Fruit fly (Drosophila melanogaster) whole organism, embryonic: ENCODE data around the gene CG17221.

Experiments used
- Abd-B ChIP-seq: fragments of 200-800 bp; sonication (Bioruptor generic); optimal IDR thresholded peaks from 2 replicates; lab custom pipeline; 2018; ENCODE audit warnings: missing biosample characterization, mild to moderate bottlenecking, missing genetic modification characterization, moderate library complexity
- Aef1 ChIP-seq: fragments of 200-800 bp; sonication (Bioruptor generic); IDR thresholded peaks from 3 replicates; pipeline ENCODE4 v1.3.6; 2022; ENCODE audit warnings: missing biosample characterization, missing genetic modification characterization
- CG10267 ChIP-seq: fragments of 200-800 bp; sonication (Bioruptor generic); optimal IDR thresholded peaks from 2 replicates; lab custom pipeline; 2018; ENCODE audit warnings: missing biosample characterization, mild to moderate bottlenecking, missing genetic modification characterization, moderate library complexity
- CG11723 ChIP-seq: fragments of 200-800 bp; sonication (Bioruptor generic); optimal IDR thresholded peaks from 2 replicates; lab custom pipeline; 2017; ENCODE audit warnings: missing biosample characterization, mild to moderate bottlenecking, missing genetic modification characterization
- CG12391 ChIP-seq: fragments of 200-800 bp; sonication (Bioruptor generic); optimal IDR thresholded peaks from 3 replicates; lab custom pipeline; 2018; ENCODE audit warnings: missing biosample characterization, mild to moderate bottlenecking, missing genetic modification characterization, moderate library complexity
- CG14710 ChIP-seq: fragments of 200-800 bp; sonication (Bioruptor generic); optimal IDR thresholded peaks from 3 replicates; lab custom pipeline; 2019; ENCODE audit warnings: missing biosample characterization, mild to moderate bottlenecking, missing genetic modification characterization, moderate library complexity
- CG14860 ChIP-seq: fragments of 200-800 bp; sonication (Bioruptor generic); IDR thresholded peaks from 3 replicates; pipeline ENCODE4 v1.3.6; 2022; ENCODE audit warnings: missing biosample characterization, missing genetic modification characterization; ENCODE audit not compliant: partially characterized antibody
- CG16813 ChIP-seq: fragments of 200-800 bp; sonication (Bioruptor generic); IDR thresholded peaks from 3 replicates; pipeline ENCODE4 v1.3.6; 2022; ENCODE audit warnings: missing biosample characterization, missing genetic modification characterization; ENCODE audit not compliant: partially characterized antibody
- CG2129 ChIP-seq: fragments of 200-800 bp; sonication (Bioruptor generic); IDR thresholded peaks from 2 replicates; pipeline ENCODE4 v1.3.6; 2022; ENCODE audit warnings: missing biosample characterization, missing genetic modification characterization; ENCODE audit not compliant: partially characterized antibody
- CG30431 ChIP-seq: fragments of 200-800 bp; sonication (Bioruptor generic); optimal IDR thresholded peaks from 2 replicates; lab custom pipeline; 2017; ENCODE audit warnings: missing biosample characterization, missing genetic modification characterization
- CG33213 ChIP-seq: fragments of 200-800 bp; sonication (Bioruptor generic); optimal IDR thresholded peaks from 3 replicates; lab custom pipeline; 2016; ENCODE audit warnings: missing biosample characterization, missing genetic modification characterization
- CG43689 ChIP-seq: fragments of 200-800 bp; sonication (Bioruptor generic); IDR thresholded peaks from 2 replicates; pipeline ENCODE4 v1.3.6; 2022; ENCODE audit warnings: missing biosample characterization, missing genetic modification characterization
- CG4404 ChIP-seq: fragments of 200-800 bp; sonication (Bioruptor generic); IDR thresholded peaks from 2 replicates; pipeline ENCODE4 v1.3.6; 2022; ENCODE audit warnings: missing biosample characterization, missing genetic modification characterization
- CG6791 ChIP-seq: fragments of 200-800 bp; sonication (Bioruptor generic); IDR thresholded peaks from 3 replicates; pipeline ENCODE4 v1.3.6; 2022; ENCODE audit warnings: missing biosample characterization, missing genetic modification characterization; ENCODE audit not compliant: partially characterized antibody
- CG9797 ChIP-seq: fragments of 200-800 bp; sonication (Bioruptor generic); optimal IDR thresholded peaks from 3 replicates; lab custom pipeline; 2018; ENCODE audit warnings: missing biosample characterization, mild to moderate bottlenecking, missing genetic modification characterization
- Doc3 ChIP-seq: fragments of 200-800 bp; sonication (Bioruptor generic); IDR thresholded peaks from 3 replicates; pipeline ENCODE4 v1.3.6; 2022; ENCODE audit warnings: missing biosample characterization, missing genetic modification characterization; ENCODE audit not compliant: partially characterized antibody
- E2f2 ChIP-seq: fragments of 200-800 bp; sonication (Bioruptor generic); IDR thresholded peaks from 2 replicates; pipeline ENCODE4 v1.3.6; 2022; ENCODE audit warnings: missing biosample characterization, missing genetic modification characterization
- Ets97D ChIP-seq: fragments of 200-800 bp; sonication (Bioruptor generic); optimal IDR thresholded peaks from 3 replicates; lab custom pipeline; 2016; ENCODE audit warnings: missing biosample characterization, missing genetic modification characterization
- GATAe ChIP-seq: fragments of 200-800 bp; sonication (Bioruptor generic); conservative IDR thresholded peaks from 2 replicates; pipeline ENCODE4 v1.3.6; 2022; ENCODE audit warnings: missing biosample characterization, missing genetic modification characterization
- HHEX ChIP-seq: fragments of 200-800 bp; sonication (Bioruptor generic); optimal IDR thresholded peaks from 3 replicates; lab custom pipeline; 2017; ENCODE audit warnings: missing biosample characterization, mild to moderate bottlenecking, missing genetic modification characterization, missing genetic modification reagents
- MESR4 ChIP-seq: fragments of 200-800 bp; sonication (Bioruptor generic); optimal IDR thresholded peaks from 2 replicates; lab custom pipeline; 2018; ENCODE audit warnings: missing biosample characterization, mild to moderate bottlenecking, missing genetic modification characterization, moderate library complexity
- MTF-1 ChIP-seq: fragments of 200-800 bp; sonication (Bioruptor generic); optimal IDR thresholded peaks from 2 replicates; lab custom pipeline; 2018; ENCODE audit warnings: missing biosample characterization, mild to moderate bottlenecking, missing genetic modification characterization, borderline replicate concordance
- Mad ChIP-seq: fragments of 200-800 bp; sonication (Bioruptor generic); optimal IDR thresholded peaks from 2 replicates; lab custom pipeline; 2016; ENCODE audit warnings: missing biosample characterization, missing genetic modification characterization
- Meics ChIP-seq: fragments of 200-800 bp; sonication (Bioruptor generic); optimal IDR thresholded peaks from 2 replicates; lab custom pipeline; 2017; ENCODE audit warnings: missing biosample characterization, mild to moderate bottlenecking, missing genetic modification characterization
- Myb ChIP-seq: fragments of 200-800 bp; sonication (Bioruptor generic); optimal IDR thresholded peaks from 2 replicates; lab custom pipeline; 2016; ENCODE audit warnings: missing biosample characterization, missing genetic modification characterization
- Sin3A ChIP-seq: fragments of >200 bp; optimal IDR thresholded peaks from 2 replicates; lab custom pipeline; 2018
- Ssrp ChIP-seq: fragments of 200-800 bp; sonication (Bioruptor generic); optimal IDR thresholded peaks from 2 replicates; lab custom pipeline; 2018; ENCODE audit warnings: missing biosample characterization, mild to moderate bottlenecking, missing genetic modification characterization, moderate library complexity
- Trl ChIP-seq, 3 experiments: fragments of >200 bp in 2 of 3; fragments of 200-800 bp in 1 of 3; sonication (Bioruptor generic) in 1 of 3; optimal IDR thresholded peaks; 2 replicates in 1 of 3; 3 replicates in 2 of 3; lab custom pipeline; 2016 to 2017; ENCODE audit warnings: missing biosample characterization in 1 of 3, missing genetic modification characterization in 1 of 3
- ab ChIP-seq: fragments of 200-800 bp; sonication (Bioruptor generic); optimal IDR thresholded peaks from 2 replicates; lab custom pipeline; 2016; ENCODE audit warnings: missing biosample characterization, missing genetic modification characterization
- amos ChIP-seq: fragments of 200-800 bp; sonication (Bioruptor generic); IDR thresholded peaks from 2 replicates; pipeline ENCODE4 v1.3.6; 2022; ENCODE audit warnings: missing biosample characterization, missing genetic modification characterization; ENCODE audit not compliant: partially characterized antibody
- ap ChIP-seq: fragments of 200-800 bp; sonication (Bioruptor generic); IDR thresholded peaks from 2 replicates; pipeline ENCODE4 v1.3.6; 2022; ENCODE audit warnings: missing biosample characterization, missing genetic modification characterization
- bab2 ChIP-seq: fragments of 200-800 bp; sonication (Bioruptor generic); optimal IDR thresholded peaks from 2 replicates; lab custom pipeline; 2016; ENCODE audit warnings: missing biosample characterization, missing genetic modification characterization
- bbx ChIP-seq: fragments of 200-800 bp; sonication (Bioruptor generic); IDR thresholded peaks from 2 replicates; pipeline ENCODE4 v1.3.6; 2022; ENCODE audit warnings: missing biosample characterization, missing genetic modification characterization; ENCODE audit not compliant: partially characterized antibody
- btn ChIP-seq: fragments of 200-800 bp; sonication (Bioruptor generic); optimal IDR thresholded peaks from 2 replicates; lab custom pipeline; 2016; ENCODE audit warnings: missing biosample characterization, missing genetic modification characterization
- chif ChIP-seq, 2 experiments: fragments of 200-800 bp; sonication (Bioruptor generic); optimal IDR thresholded peaks; 3 replicates each; lab custom pipeline; 2016; ENCODE audit warnings: missing biosample characterization in 2 of 2, missing genetic modification characterization in 2 of 2
- crp ChIP-seq, 2 experiments: fragments of 200-800 bp; sonication (Bioruptor generic); optimal IDR thresholded peaks; 2 replicates in 1 of 2; 3 replicates in 1 of 2; lab custom pipeline; 2017; ENCODE audit warnings: missing biosample characterization in 2 of 2, missing genetic modification characterization in 2 of 2, mild to moderate bottlenecking in 1 of 2, moderate library complexity in 1 of 2
- dmrt11E ChIP-seq: fragments of 200-800 bp; sonication (Bioruptor generic); optimal IDR thresholded peaks from 3 replicates; lab custom pipeline; 2018; ENCODE audit warnings: missing biosample characterization, mild to moderate bottlenecking, missing genetic modification characterization, moderate library complexity
- dpn ChIP-seq, 2 experiments: fragments of 200-800 bp; sonication (Bioruptor generic); optimal IDR thresholded peaks; 3 replicates each; lab custom pipeline; 2016; ENCODE audit warnings: missing biosample characterization in 2 of 2, missing genetic modification characterization in 2 of 2
- ems ChIP-seq: fragments of 200-800 bp; sonication (Bioruptor generic); optimal IDR thresholded peaks from 3 replicates; lab custom pipeline; 2016; ENCODE audit warnings: missing biosample characterization, missing genetic modification characterization
- eve ChIP-seq, 2 experiments: fragments of >200 bp; optimal IDR thresholded peaks; 2 replicates each; lab custom pipeline; 2017; ENCODE audit warnings: missing biosample characterization in 2 of 2, missing genetic modification characterization in 2 of 2
- fd102C ChIP-seq: fragments of 200-800 bp; sonication (Bioruptor generic); optimal IDR thresholded peaks from 2 replicates; lab custom pipeline; 2018; ENCODE audit warnings: missing biosample characterization, mild to moderate bottlenecking, missing genetic modification characterization, moderate library complexity
- h ChIP-seq: fragments of >200 bp; optimal IDR thresholded peaks from 2 replicates; lab custom pipeline; 2017
- jigr1 ChIP-seq: fragments of 200-800 bp; sonication (Bioruptor generic); IDR thresholded peaks from 3 replicates; pipeline ENCODE4 v1.3.6; 2022; ENCODE audit warnings: missing biosample characterization, missing genetic modification characterization
- mam ChIP-seq: fragments of 200-800 bp; sonication (Bioruptor generic); optimal IDR thresholded peaks from 3 replicates; lab custom pipeline; 2016; ENCODE audit warnings: missing biosample characterization, missing genetic modification characterization
- nerfin-2 ChIP-seq: fragments of 200-800 bp; sonication (Bioruptor generic); IDR thresholded peaks from 2 replicates; pipeline ENCODE4 v1.3.6; 2022; ENCODE audit warnings: missing biosample characterization, missing genetic modification characterization; ENCODE audit not compliant: partially characterized antibody
- run ChIP-seq: fragments of 200-800 bp; sonication (Bioruptor generic); optimal IDR thresholded peaks from 3 replicates; lab custom pipeline; 2018; ENCODE audit warnings: missing biosample characterization, mild to moderate bottlenecking, missing genetic modification characterization
- sc ChIP-seq, 3 experiments: fragments of >200 bp in 2 of 3; fragments of 200-800 bp in 1 of 3; sonication (Bioruptor generic) in 1 of 3; optimal IDR thresholded peaks; 2 replicates in 2 of 3; 3 replicates in 1 of 3; lab custom pipeline; 2017; ENCODE audit warnings: mild to moderate bottlenecking in 1 of 3, missing biosample characterization in 1 of 3, missing genetic modification characterization in 1 of 3, missing genetic modification reagents in 1 of 3
- sd ChIP-seq: fragments of 200-800 bp; sonication (Bioruptor generic); optimal IDR thresholded peaks from 3 replicates; lab custom pipeline; 2018; ENCODE audit warnings: missing biosample characterization, mild to moderate bottlenecking, missing genetic modification characterization, moderate library complexity
- unc-4 ChIP-seq: fragments of 200-800 bp; sonication (Bioruptor generic); IDR thresholded peaks from 2 replicates; pipeline ENCODE4 v1.3.6; 2022; ENCODE audit warnings: missing biosample characterization, missing genetic modification characterization; ENCODE audit not compliant: partially characterized antibody

CG17221 gene

dm6 chr2L:3029012-3029411, 10.8 kb upstream of the CG17221 start, which contains the start of the genes Sf3b2 and CG17219 (continued):
- TF ChIP-seq amos (GFP tag; lab: Robert Waterston, UW) (peak; percentile 82), btn (GFP tag; lab: Kevin White, UChicago) (no peak), CG4404 (GFP tag; lab: Robert Waterston, UW) (no peak), CG6791 (GFP tag; lab: Robert Waterston, UW) (peak; percentile 61), Aef1 (GFP tag; lab: Robert Waterston, UW) (no peak), HHEX (GFP tag; lab: Kevin White, UChicago) (no peak), Trl (optimal IDR thresholded peaks at IDR 0.05; lab: Kevin White, UChicago) (no peak), Trl (GFP tag; optimal IDR thresholded peaks at IDR 0.05; lab: Kevin White, UChicago) (peak; percentile 7), Abd-B (GFP tag; lab: Kevin White, UChicago) (no peak), CG9797 (peak; percentile 10), sd (tag; lab: Kevin White, UChicago) (no peak), unc-4 (peak; percentile 64), Meics (GFP tag; lab: Kevin White, UChicago) (no peak), CG11723 (no peak), dmrt11E (no peak), crp (GFP tag; optimal IDR thresholded peaks at IDR 0.05; lab: Kevin White, UChicago) (peak; percentile 26 to 85), CG43689 (GFP tag; lab: Robert Waterston, UW) (no peak), GATAe (GFP tag; lab: Robert Waterston, UW) (no peak), CG30431 (GFP tag; lab: Kevin White, UChicago) (no peak), Ets97D (GFP tag; lab: Kevin White, UChicago) (peak; percentile 9), ab (GFP tag; lab: Kevin White, UChicago) (no peak), ap (no peak), CG2129 (peak; percentile 29; the same call in 1 of the 2 replicates), h (no peak), CG14860 (0 out of 3 replicates have a peak, but pooled peaks have one; percentile 50), sc (optimal IDR thresholded peaks at IDR 0.05; lab: Kevin White, UChicago) (no peak), sc (GFP tag; optimal IDR thresholded peaks at IDR 0.05; lab: Kevin White, UChicago) (no peak), bbx (GFP tag; lab: Robert Waterston, UW) (peak; percentile 73), mam (peak; percentile 39), bab2 (GFP tag; lab: Kevin White, UChicago) (no peak), Myb (GFP tag; lab: Kevin White, UChicago) (peak; percentile 78), chif (GFP tag; optimal IDR thresholded peaks at IDR 0.05; lab: Kevin White, UChicago) (no peak), fd102C (GFP tag; lab: Kevin White, UChicago) (no peak), nerfin-2 (GFP tag; lab: Robert Waterston, UW) (0 out of 2 replicates have a peak, but pooled peaks have one; percentile 39), jigr1 (no peak), CG16813 (GFP tag; lab: Robert Waterston, UW) (peak; percentile 74), Sin3A (lab: Kevin White, UChicago) (peak; percentile 11), CG12391 (no peak), CG14710 (tag; lab: Kevin White, UChicago) (peak; percentile 45), CG33213 (GFP tag; lab: Kevin White, UChicago) (peak; percentile 4), CG10267 (tag; lab: Kevin White, UChicago) (peak; percentile 33), Ssrp (tag; lab: Kevin White, UChicago) (no peak), dpn (GFP tag; optimal IDR thresholded peaks at IDR 0.05; lab: Kevin White, UChicago) (peak in 1 of 2 experiments; percentile 26), ems (GFP tag; lab: Kevin White, UChicago) (no peak), run (tag; lab: Kevin White, UChicago) (peak; percentile 74), Doc3 (GFP tag; lab: Robert Waterston, UW) (peak; percentile 53; the same call in 2 of the 3 replicates), Mad (GFP tag; lab: Kevin White, UChicago) (peak; percentile 42), MTF-1 (no peak), E2f2 (GFP tag; lab: Robert Waterston, UW) (peak; percentile 68), MESR4 (GFP tag; lab: Kevin White, UChicago) (peak; percentile 77), eve (GFP tag; optimal IDR thresholded peaks at IDR 0.05; lab: Kevin White, UChicago) (no peak)
